Worm (Caenorhabditis elegans): ENCODE results near the gene C06C3.12.

Gene C06C3.12

ce11 chrII:9405013-9405412 lies 30.1 kb downstream of the C06C3.12 start:
- TF ChIP-seq egrh-3 (GFP tag; IDR thresholded peaks at IDR 0.05), result peak; percentile 94

- no peak for TF ChIP-seq cebp-2 (GFP tag; IDR thresholded peaks at IDR 0.05)
- no peak for TF ChIP-seq lir-1 (GFP tag; conservative IDR thresholded peaks at IDR 0.05)
- no peak for TF ChIP-seq mcd-1 (GFP tag; IDR thresholded peaks at IDR 0.05)
These were observed 32.1 kb downstream of the C06C3.12 start, which contains the start of gene mpz-6 for ce11 chrII:9407020-9407419. Gene mpz-6, minus strand, starts transcription at chrII:9407120.

DNA sequence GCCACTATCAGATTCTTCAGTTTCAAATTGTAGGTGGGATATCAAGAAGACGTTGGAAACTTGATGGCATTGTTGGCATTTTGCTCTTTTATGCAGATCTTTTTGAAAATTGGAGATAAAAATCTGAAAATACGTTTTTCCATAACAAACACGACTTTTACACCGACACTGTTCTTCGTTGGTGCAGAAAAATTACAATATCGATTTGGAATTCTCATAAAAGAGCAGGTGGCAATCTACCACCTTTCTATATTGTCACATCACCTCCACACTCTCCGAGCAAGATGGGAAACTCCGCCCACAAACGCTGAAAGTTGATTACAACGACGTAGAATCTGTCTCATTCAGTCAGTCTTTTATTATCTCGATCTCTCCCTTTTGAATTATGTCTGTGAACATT lies 32.6 kb downstream of the C06C3.12 start, which contains the start of gene arrd-2:
arrd-2 (plus strand) TSS at position 301 of the 400 bp plus-strand sequence.
- TF ChIP-seq ceh-40 (GFP tag; IDR thresholded peaks at IDR 0.05), result no peak
- no peak for TF ChIP-seq lin-40 (tag; optimal IDR thresholded peaks at IDR 0.05)
- no peak for TF ChIP-seq fkh-3 (tag; optimal IDR thresholded peaks at IDR 0.05)
- no peak for TF ChIP-seq D2030.7 (GFP tag; IDR thresholded peaks at IDR 0.05)
- TF ChIP-seq F49E8.2 (tag; optimal IDR thresholded peaks at IDR 0.05; ENCODE audit: insufficient read depth), result no peak
- no peak for TF ChIP-seq dox-1 (GFP tag; IDR thresholded peaks at IDR 0.05)
- no peak for TF ChIP-seq F39B2.1 (GFP tag; IDR thresholded peaks at IDR 0.05)
- no peak for TF ChIP-seq madf-3 (GFP tag; IDR thresholded peaks at IDR 0.05)
- TF ChIP-seq bed-2 (GFP tag; IDR thresholded peaks at IDR 0.05), result no peak
- TF ChIP-seq xnd-1 (tag; optimal IDR thresholded peaks at IDR 0.05), result no peak
- no peak for TF ChIP-seq atf-7 (tag; optimal IDR thresholded peaks at IDR 0.05)
- TF ChIP-seq attf-6 (GFP tag; IDR thresholded peaks at IDR 0.05), result no peak
- no peak for TF ChIP-seq hmg-1.2 (GFP tag; IDR thresholded peaks at IDR 0.05)
- TF ChIP-seq pbrm-1 (GFP tag; IDR thresholded peaks at IDR 0.05), result no peak
- TF ChIP-seq C17E4.6 (GFP tag; IDR thresholded peaks at IDR 0.05), result no peak
- TF ChIP-seq repo-1 (tag; optimal IDR thresholded peaks at IDR 0.05), result no peak
- TF ChIP-seq Y53G8AR.9 (GFP tag; conservative IDR thresholded peaks at IDR 0.05), result no peak
- no peak for TF ChIP-seq sptf-2 (GFP tag; optimal IDR thresholded peaks at IDR 0.05)
- TF ChIP-seq mcd-1 (GFP tag; IDR thresholded peaks at IDR 0.05), result no peak

DNA sequence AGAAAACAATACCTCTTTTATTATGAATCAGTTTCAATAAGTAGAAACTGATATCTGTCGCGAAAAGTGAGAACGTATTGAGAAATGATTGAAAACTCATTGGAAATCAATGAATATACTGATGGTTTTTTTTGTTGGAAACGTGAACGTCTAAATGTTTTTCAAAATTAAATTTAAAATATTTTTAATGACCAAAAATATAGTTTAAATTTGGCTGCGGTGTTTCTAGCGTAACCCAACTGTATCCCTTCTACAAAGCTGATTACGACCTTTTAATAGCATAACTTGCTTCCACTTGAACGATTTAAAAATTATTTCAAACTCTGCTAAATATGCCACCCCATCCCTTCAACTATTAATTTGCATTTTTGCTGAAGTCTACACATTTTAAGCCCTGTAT lies 36.6 kb downstream of the C06C3.12 start, which contains the start of gene M176.9:
M176.9 (minus strand) TSS at position 101 of the 400 bp plus-strand sequence.
- TF ChIP-seq F52B5.7 (tag; optimal IDR thresholded peaks at IDR 0.05), result no peak
- TF ChIP-seq somi-1 (GFP tag; optimal IDR thresholded peaks at IDR 0.05), result no peak
- no peak for TF ChIP-seq nfya-2 (GFP tag; IDR thresholded peaks at IDR 0.05)
- TF ChIP-seq ekl-4 (GFP tag; IDR thresholded peaks at IDR 0.05), result no peak
- no peak for TF ChIP-seq B0019.2 (GFP tag; conservative IDR thresholded peaks at IDR 0.05)
- no peak for TF ChIP-seq ama-1 (optimal IDR thresholded peaks at IDR 0.05)
- no peak for TF ChIP-seq ama-1 (GFP tag; optimal IDR thresholded peaks at IDR 0.05)
- TF ChIP-seq nhr-179 (tag; optimal IDR thresholded peaks at IDR 0.05), result no peak
- TF ChIP-seq hlh-26 (GFP tag; conservative IDR thresholded peaks at IDR 0.05), result no peak
- TF ChIP-seq bed-2 (GFP tag; IDR thresholded peaks at IDR 0.05), result no peak
- no peak for TF ChIP-seq lag-1 (GFP tag; IDR thresholded peaks at IDR 0.05)
- no peak for TF ChIP-seq rcor-1 (GFP tag; IDR thresholded peaks at IDR 0.05)
- TF ChIP-seq hmg-20 (GFP tag; IDR thresholded peaks at IDR 0.05), result no peak
- no peak for TF ChIP-seq B0261.1 (tag; optimal IDR thresholded peaks at IDR 0.05)
- no peak for TF ChIP-seq aptf-3 (GFP tag; IDR thresholded peaks at IDR 0.05)
- no peak for TF ChIP-seq sea-2 (GFP tag; IDR thresholded peaks at IDR 0.05)

Measured in whole organism, young adult.